Worm (Caenorhabditis elegans) whole organism, early embryonic: ENCODE data around the gene T24H7.8.

Experiments used
- B0310.2 ChIP-seq: sonication (generic microtip); optimal IDR thresholded peaks from 2 replicates; lab custom pipeline; 2016; ENCODE audit warnings: mild to moderate bottlenecking, missing genetic modification characterization, missing compliant biosample characterization
- F13C5.2 ChIP-seq: sonication (generic microtip); optimal IDR thresholded peaks from 2 replicates; lab custom pipeline; 2017; ENCODE audit warnings: mild to moderate bottlenecking, missing genetic modification characterization, inconsistent platforms, missing compliant biosample characterization
- ceh-13 ChIP-seq: fragments of 200-800 bp; sonication (Bioruptor generic); optimal IDR thresholded peaks from 2 replicates; lab custom pipeline; 2018; ENCODE audit warnings: mild to moderate bottlenecking, missing genetic modification characterization, missing compliant biosample characterization
- flt-1 ChIP-seq: fragments of 200-800 bp; sonication (Bioruptor generic); IDR thresholded peaks from 2 replicates; pipeline ENCODE4 v1.3.6; 2022; ENCODE audit warnings: missing genetic modification characterization, missing compliant biosample characterization
- hmbx-1 ChIP-seq: sonication (generic microtip); optimal IDR thresholded peaks from 2 replicates; lab custom pipeline; 2016; ENCODE audit warnings: mild to moderate bottlenecking, missing genetic modification characterization, missing compliant biosample characterization
- hnd-1 ChIP-seq: sonication (generic microtip); optimal IDR thresholded peaks from 2 replicates; lab custom pipeline; 2016; ENCODE audit warnings: missing genetic modification characterization, missing compliant biosample characterization
- sea-1 ChIP-seq: fragments of 200-800 bp; sonication (Bioruptor generic); conservative IDR thresholded peaks from 2 replicates; pipeline ENCODE4 v1.3.6; 2022; ENCODE audit warnings: missing genetic modification characterization, missing compliant biosample characterization
- tbx-11 ChIP-seq: fragments of 200-800 bp; sonication (Bioruptor generic); IDR thresholded peaks from 2 replicates; pipeline ENCODE4 v1.3.6; 2022; ENCODE audit warnings: missing genetic modification characterization, missing compliant biosample characterization
- tra-4 ChIP-seq: sonication (generic microtip); optimal IDR thresholded peaks from 2 replicates; lab custom pipeline; 2017; ENCODE audit warnings: missing genetic modification characterization, missing compliant biosample characterization

ce11 chrII:6235432-6236092, 6.3 kb upstream of the T24H7.8 start, which contains the start of gene T24H7.9:
- TF ChIP-seq tbx-11 (GFP tag; lab: Robert Waterston, UW) (no peak), B0310.2 (tag; lab: Kevin White, UChicago) (no peak), F13C5.2 (no peak), sea-1 (GFP tag; lab: Robert Waterston, UW) (no peak), hnd-1 (tag; lab: Kevin White, UChicago) (no peak), flt-1 (GFP tag; lab: Robert Waterston, UW) (no peak), hmbx-1 (no peak), tra-4 (tag; lab: Kevin White, UChicago) (no peak), ceh-13 (GFP tag; lab: Kevin White, UChicago) (no peak)
